Worm (Caenorhabditis elegans) whole organism, early embryonic: Measurements from ENCODE around the gene C14A4.9.

Experiments used
- B0310.2 ChIP-seq: sonication (generic microtip); optimal IDR thresholded peaks from 2 replicates; lab custom pipeline; 2016; ENCODE audit warnings: mild to moderate bottlenecking, missing genetic modification characterization, missing compliant biosample characterization
- F13C5.2 ChIP-seq: sonication (generic microtip); optimal IDR thresholded peaks from 2 replicates; lab custom pipeline; 2017; ENCODE audit warnings: mild to moderate bottlenecking, missing genetic modification characterization, inconsistent platforms, missing compliant biosample characterization
- aly-1 ChIP-seq: sonication (generic microtip); optimal IDR thresholded peaks from 2 replicates; lab custom pipeline; 2016; ENCODE audit warnings: missing genetic modification characterization, missing compliant biosample characterization
- ama-1 ChIP-seq: fragments of 150-350 bp; optimal IDR thresholded peaks from 2 replicates; lab custom pipeline; 2014
- ceh-13 ChIP-seq: fragments of 200-800 bp; sonication (Bioruptor generic); optimal IDR thresholded peaks from 2 replicates; lab custom pipeline; 2018; ENCODE audit warnings: mild to moderate bottlenecking, missing genetic modification characterization, missing compliant biosample characterization
- ceh-36 ChIP-seq: sonication (generic microtip); optimal IDR thresholded peaks from 2 replicates; lab custom pipeline; 2016; ENCODE audit warnings: missing genetic modification characterization, inconsistent platforms, missing compliant biosample characterization
- ets-7 ChIP-seq: sonication (generic microtip); optimal IDR thresholded peaks from 2 replicates; lab custom pipeline; 2016; ENCODE audit warnings: missing genotype, missing genetic modification characterization, missing compliant biosample characterization
- flt-1 ChIP-seq: fragments of 200-800 bp; sonication (Bioruptor generic); IDR thresholded peaks from 2 replicates; pipeline ENCODE4 v1.3.6; 2022; ENCODE audit warnings: missing genetic modification characterization, missing compliant biosample characterization
- hmbx-1 ChIP-seq: sonication (generic microtip); optimal IDR thresholded peaks from 2 replicates; lab custom pipeline; 2016; ENCODE audit warnings: mild to moderate bottlenecking, missing genetic modification characterization, missing compliant biosample characterization
- hmg-4 ChIP-seq: fragments of 200-800 bp; sonication (Bioruptor generic); optimal IDR thresholded peaks from 2 replicates; lab custom pipeline; 2018; ENCODE audit warnings: mild to moderate bottlenecking, missing genetic modification characterization, missing compliant biosample characterization
- hnd-1 ChIP-seq: sonication (generic microtip); optimal IDR thresholded peaks from 2 replicates; lab custom pipeline; 2016; ENCODE audit warnings: missing genetic modification characterization, missing compliant biosample characterization
- pes-1 ChIP-seq: fragments of 200-800 bp; sonication (Bioruptor generic); IDR thresholded peaks from 2 replicates; pipeline ENCODE4 v1.3.6; 2022; ENCODE audit warnings: missing genetic modification reagents, missing genetic modification characterization, missing compliant biosample characterization
- scrt-1 ChIP-seq: fragments of 200-800 bp; sonication (Bioruptor generic); IDR thresholded peaks from 2 replicates; pipeline ENCODE4 v1.3.6; 2022; ENCODE audit warnings: missing genetic modification characterization, missing compliant biosample characterization
- sea-1 ChIP-seq: fragments of 200-800 bp; sonication (Bioruptor generic); conservative IDR thresholded peaks from 2 replicates; pipeline ENCODE4 v1.3.6; 2022; ENCODE audit warnings: missing genetic modification characterization, missing compliant biosample characterization
- tbx-11 ChIP-seq: fragments of 200-800 bp; sonication (Bioruptor generic); IDR thresholded peaks from 2 replicates; pipeline ENCODE4 v1.3.6; 2022; ENCODE audit warnings: missing genetic modification characterization, missing compliant biosample characterization
- tbx-37 ChIP-seq: fragments of 200-800 bp; sonication (Bioruptor generic); conservative IDR thresholded peaks from 2 replicates; pipeline ENCODE4 v1.3.6; 2022; ENCODE audit warnings: missing genetic modification reagents, missing genetic modification characterization, missing compliant biosample characterization
- tra-4 ChIP-seq: sonication (generic microtip); optimal IDR thresholded peaks from 2 replicates; lab custom pipeline; 2017; ENCODE audit warnings: missing genetic modification characterization, missing compliant biosample characterization

The C14A4.9 gene

DNA sequence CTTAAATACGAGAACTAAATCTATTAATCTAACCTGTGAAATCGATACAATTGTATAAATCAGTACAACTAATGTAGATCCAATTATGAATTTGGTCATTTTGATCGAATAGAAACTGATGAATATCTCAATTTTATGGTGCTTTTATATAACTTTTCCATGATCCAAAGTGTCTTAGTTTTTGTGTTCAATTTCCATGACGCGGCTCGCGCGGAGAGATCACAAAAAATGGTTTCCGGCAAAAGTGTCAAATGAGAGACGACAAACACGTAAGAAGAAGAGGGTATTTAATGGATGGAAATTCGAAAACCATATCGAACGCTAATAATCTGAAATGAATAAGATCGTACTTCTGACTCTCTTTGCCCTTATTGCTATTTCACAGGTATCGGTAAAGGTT is 34.6 kb upstream of the C14A4.9 start, which contains the start of the genes C06A1.6 and C06A1.7:
TSS of gene C06A1.6 (minus strand) at position 101 of the 400 bp plus-strand sequence.
TSS of gene C06A1.7 (plus strand) at position 314 of the 400 bp plus-strand sequence.
- TF ChIP-seq ets-7 (tag; lab: Kevin White, UChicago) (no peak), ceh-36 (tag; lab: Kevin White, UChicago) (no peak), B0310.2 (no peak), flt-1 (no peak), tbx-37 (GFP tag; lab: Robert Waterston, UW) (no peak), sea-1 (GFP tag; lab: Robert Waterston, UW) (no peak), tbx-11 (no peak), tra-4 (tag; lab: Kevin White, UChicago) (no peak), ama-1 (no peak), hnd-1 (tag; lab: Kevin White, UChicago) (no peak), scrt-1 (GFP tag; lab: Robert Waterston, UW) (no peak), hmg-4 (GFP tag; lab: Kevin White, UChicago) (no peak), hmbx-1 (tag; lab: Kevin White, UChicago) (no peak), F13C5.2 (tag; lab: Kevin White, UChicago) (no peak), aly-1 (tag; lab: Kevin White, UChicago) (no peak), ceh-13 (GFP tag; lab: Kevin White, UChicago) (no peak), pes-1 (no peak)

DNA sequence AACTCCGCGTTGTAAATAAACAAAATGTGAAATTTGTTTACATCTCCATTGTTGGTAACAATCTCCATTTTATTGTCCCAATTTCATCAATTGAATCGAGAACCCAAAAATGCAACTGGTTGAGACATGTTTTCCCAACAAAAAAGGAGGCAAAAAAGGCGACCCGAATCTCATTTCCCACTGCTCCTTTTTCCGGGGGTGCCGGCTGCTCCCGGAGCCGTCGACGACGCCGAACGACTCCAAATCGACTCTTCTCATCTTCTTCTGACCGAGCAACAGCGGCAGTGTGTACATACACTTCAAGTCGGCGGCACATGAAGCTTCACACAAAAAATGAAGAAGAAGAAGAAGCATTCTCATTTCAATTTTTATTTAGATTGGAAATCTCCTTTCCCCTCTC is 32.7 kb upstream of the C14A4.9 start:
- TF ChIP-seq tra-4 (tag; lab: Kevin White, UChicago) (no peak), hmg-4 (GFP tag; lab: Kevin White, UChicago) (no peak), F13C5.2 (tag; lab: Kevin White, UChicago) (no peak), ama-1 (no peak), aly-1 (tag; lab: Kevin White, UChicago) (no peak), ets-7 (tag; lab: Kevin White, UChicago) (no peak), hnd-1 (tag; lab: Kevin White, UChicago) (no peak), hmbx-1 (tag; lab: Kevin White, UChicago) (no peak), flt-1 (no peak), tbx-37 (GFP tag; lab: Robert Waterston, UW) (no peak), ceh-13 (GFP tag; lab: Kevin White, UChicago) (no peak), ceh-36 (tag; lab: Kevin White, UChicago) (no peak), tbx-11 (no peak), B0310.2 (no peak), sea-1 (GFP tag; lab: Robert Waterston, UW) (no peak)

DNA sequence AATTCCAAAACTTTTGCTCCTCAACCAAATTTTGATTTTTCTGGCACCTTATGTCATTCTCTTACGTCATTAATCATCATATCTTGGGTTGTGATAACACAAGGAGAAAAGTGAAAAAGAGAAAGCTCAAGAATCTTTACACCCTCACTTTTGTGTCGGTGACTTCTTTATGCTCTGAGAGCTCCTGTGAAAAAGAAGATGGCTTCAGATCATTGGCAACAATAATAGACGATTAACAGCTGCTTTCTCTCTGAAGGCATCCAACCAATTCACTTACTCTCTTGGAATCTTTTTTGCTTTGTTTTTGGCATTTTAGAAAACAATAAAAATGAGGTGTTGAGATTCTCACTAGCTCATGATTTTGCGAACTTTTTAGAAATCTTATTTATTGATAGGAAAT is 29.6 kb upstream of the C14A4.9 start:
- TF ChIP-seq ama-1: no peak
- no peak for TF ChIP-seq flt-1
- no peak for TF ChIP-seq scrt-1 (GFP tag; lab: Robert Waterston, UW)
- no peak for TF ChIP-seq hnd-1 (tag; lab: Kevin White, UChicago)
- TF ChIP-seq ets-7 (tag; lab: Kevin White, UChicago): no peak
- no peak for TF ChIP-seq B0310.2
- no peak for TF ChIP-seq pes-1
- TF ChIP-seq tra-4 (tag; lab: Kevin White, UChicago): no peak
- no peak for TF ChIP-seq tbx-11
- TF ChIP-seq ceh-36 (tag; lab: Kevin White, UChicago): no peak
- TF ChIP-seq sea-1 (GFP tag; lab: Robert Waterston, UW): no peak
- no peak for TF ChIP-seq hmg-4 (GFP tag; lab: Kevin White, UChicago)
- TF ChIP-seq hmbx-1 (tag; lab: Kevin White, UChicago): no peak
- TF ChIP-seq ceh-13 (GFP tag; lab: Kevin White, UChicago): no peak
- no peak for TF ChIP-seq aly-1 (tag; lab: Kevin White, UChicago)
- TF ChIP-seq F13C5.2 (tag; lab: Kevin White, UChicago): no peak
- no peak for TF ChIP-seq tbx-37 (GFP tag; lab: Robert Waterston, UW)

DNA sequence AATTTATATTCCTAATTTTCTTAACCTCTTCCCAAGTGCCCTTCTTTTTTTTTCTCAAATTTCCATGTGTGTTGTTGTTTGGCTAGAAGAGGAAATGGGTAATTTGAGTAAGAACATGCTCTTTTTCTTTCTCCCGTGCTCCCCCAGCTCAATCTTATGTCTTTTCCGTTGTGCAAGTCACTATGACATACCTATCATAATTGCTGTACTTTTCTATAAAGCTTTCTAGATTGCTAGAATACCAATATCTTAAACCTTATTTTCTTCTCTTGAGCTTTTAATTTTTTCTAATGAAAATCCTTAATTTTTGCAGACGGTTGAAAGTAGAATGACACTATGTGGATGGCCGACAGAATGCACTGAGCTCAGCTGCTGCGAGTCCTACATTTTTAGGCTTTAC is 28.8 kb upstream of the C14A4.9 start, which contains the start of gene txt-13:
TSS of gene txt-13 (plus strand) at position 301 of the 400 bp plus-strand sequence.
- no peak for TF ChIP-seq scrt-1 (GFP tag; lab: Robert Waterston, UW)
- TF ChIP-seq F13C5.2 (tag; lab: Kevin White, UChicago): no peak
- TF ChIP-seq tbx-11: no peak
- TF ChIP-seq hmg-4 (GFP tag; lab: Kevin White, UChicago): no peak
- no peak for TF ChIP-seq tbx-37 (GFP tag; lab: Robert Waterston, UW)
- TF ChIP-seq B0310.2: no peak
- no peak for TF ChIP-seq tra-4 (tag; lab: Kevin White, UChicago)
- no peak for TF ChIP-seq aly-1 (tag; lab: Kevin White, UChicago)
- no peak for TF ChIP-seq ceh-13 (GFP tag; lab: Kevin White, UChicago)
- no peak for TF ChIP-seq flt-1
- no peak for TF ChIP-seq hnd-1 (tag; lab: Kevin White, UChicago)
- no peak for TF ChIP-seq hmbx-1 (tag; lab: Kevin White, UChicago)
- no peak for TF ChIP-seq ets-7 (tag; lab: Kevin White, UChicago)
- TF ChIP-seq ceh-36 (tag; lab: Kevin White, UChicago): no peak
- no peak for TF ChIP-seq pes-1
- no peak for TF ChIP-seq sea-1 (GFP tag; lab: Robert Waterston, UW)
- no peak for TF ChIP-seq ama-1

DNA sequence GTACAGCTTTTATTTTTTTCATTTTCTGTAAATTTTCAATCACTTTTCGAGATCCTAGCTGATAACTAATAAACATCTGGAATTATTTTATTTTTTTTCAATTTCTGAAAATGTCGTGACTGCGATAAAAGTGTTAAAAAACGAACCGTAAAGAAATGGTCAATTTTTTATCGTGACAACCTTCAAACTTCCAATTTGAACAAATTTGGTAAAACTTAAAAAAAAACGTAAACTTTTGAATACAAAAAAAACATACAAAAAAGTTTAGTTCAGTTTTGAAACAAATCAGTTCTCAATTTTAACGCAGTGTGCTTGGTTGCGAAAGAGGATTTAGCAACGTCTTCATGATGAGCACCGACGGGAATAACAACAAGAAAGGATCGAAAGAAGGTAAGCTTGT is 27.2 kb upstream of the C14A4.9 start, which contains the start of gene C06A1.3:
TSS of gene C06A1.3 (plus strand) at position 301 of the 400 bp plus-strand sequence.
- no peak for TF ChIP-seq ceh-13 (GFP tag; lab: Kevin White, UChicago)
- no peak for TF ChIP-seq sea-1 (GFP tag; lab: Robert Waterston, UW)
- no peak for TF ChIP-seq tbx-37 (GFP tag; lab: Robert Waterston, UW)
- TF ChIP-seq ceh-36 (tag; lab: Kevin White, UChicago): no peak
- TF ChIP-seq scrt-1 (GFP tag; lab: Robert Waterston, UW): no peak
- TF ChIP-seq F13C5.2 (tag; lab: Kevin White, UChicago): no peak
- TF ChIP-seq ama-1: no peak
- no peak for TF ChIP-seq tbx-11
- no peak for TF ChIP-seq hnd-1 (tag; lab: Kevin White, UChicago)
- TF ChIP-seq B0310.2: no peak
- no peak for TF ChIP-seq tra-4 (tag; lab: Kevin White, UChicago)
- TF ChIP-seq aly-1 (tag; lab: Kevin White, UChicago): no peak
- TF ChIP-seq ets-7 (tag; lab: Kevin White, UChicago): no peak

DNA sequence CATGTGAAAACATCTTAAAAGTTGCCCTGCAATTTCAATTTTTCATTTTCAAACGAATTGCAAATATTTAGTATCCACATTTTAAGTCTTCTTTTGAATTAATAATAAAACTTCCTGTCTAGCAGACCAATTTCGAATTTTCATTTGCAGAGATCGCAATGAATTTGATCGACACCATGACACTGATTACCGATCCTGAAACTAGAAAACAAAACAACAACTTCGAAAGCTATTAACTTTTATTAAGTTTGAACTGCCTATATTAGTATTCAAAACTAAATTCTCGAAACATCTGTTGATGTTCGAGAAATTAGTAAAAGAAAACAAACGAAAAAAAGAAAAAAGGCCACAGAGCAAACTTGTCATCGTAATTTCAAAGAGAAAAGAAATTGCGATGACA is 25.0 kb upstream of the C14A4.9 start:
- no peak for TF ChIP-seq hmbx-1 (tag; lab: Kevin White, UChicago)
- TF ChIP-seq F13C5.2 (tag; lab: Kevin White, UChicago): no peak
- TF ChIP-seq tbx-11: no peak
- TF ChIP-seq flt-1: no peak
- TF ChIP-seq ets-7 (tag; lab: Kevin White, UChicago): no peak
- no peak for TF ChIP-seq ama-1
- no peak for TF ChIP-seq B0310.2
- no peak for TF ChIP-seq ceh-36 (tag; lab: Kevin White, UChicago)
- no peak for TF ChIP-seq sea-1 (GFP tag; lab: Robert Waterston, UW)
- TF ChIP-seq ceh-13 (GFP tag; lab: Kevin White, UChicago): no peak
- TF ChIP-seq hmg-4 (GFP tag; lab: Kevin White, UChicago): no peak
- no peak for TF ChIP-seq aly-1 (tag; lab: Kevin White, UChicago)
- no peak for TF ChIP-seq tra-4 (tag; lab: Kevin White, UChicago)
- TF ChIP-seq hnd-1 (tag; lab: Kevin White, UChicago): no peak
- no peak for TF ChIP-seq scrt-1 (GFP tag; lab: Robert Waterston, UW)
- no peak for TF ChIP-seq tbx-37 (GFP tag; lab: Robert Waterston, UW)
- TF ChIP-seq pes-1: no peak
